Worm (Caenorhabditis elegans) whole organism, L2 larva: Measurements from ENCODE around the gene rmd-3.

ENCODE experiments used
- C34F6.9 ChIP-seq: fragments of 150-350 bp; optimal IDR thresholded peaks from 2 replicates; lab custom pipeline; 2014; ENCODE audit warnings: missing biosample characterization, missing genetic modification characterization
- ZK546.5 ChIP-seq: sonication (generic microtip); optimal IDR thresholded peaks from 2 replicates; lab custom pipeline; 2017; ENCODE audit warnings: missing biosample characterization, missing genetic modification characterization
- alr-1 ChIP-seq: fragments of 150-350 bp; optimal IDR thresholded peaks from 2 replicates; lab custom pipeline; 2014; ENCODE audit warnings: missing biosample characterization, missing genetic modification characterization
- aly-2 ChIP-seq: fragments of 150-350 bp; optimal IDR thresholded peaks from 2 replicates; lab custom pipeline; 2014; ENCODE audit warnings: missing biosample characterization, missing genetic modification characterization
- ama-1 ChIP-seq: fragments of 150-350 bp; optimal IDR thresholded peaks from 2 replicates; lab custom pipeline; 2018; ENCODE audit warnings: inconsistent platforms
- blmp-1 ChIP-seq: sonication (generic microtip); optimal IDR thresholded peaks from 2 replicates; lab custom pipeline; 2017; ENCODE audit warnings: missing genetic modification characterization, mild to moderate bottlenecking, missing compliant biosample characterization, antibody characterized with exemption, moderate library complexity; ENCODE audit not compliant: insufficient read depth
- ceh-16 ChIP-seq: fragments of 150-350 bp; optimal IDR thresholded peaks from 2 replicates; lab custom pipeline; 2014; ENCODE audit warnings: missing biosample characterization, missing genetic modification characterization
- crh-2 ChIP-seq: sonication (generic microtip); optimal IDR thresholded peaks from 2 replicates; lab custom pipeline; 2017; ENCODE audit warnings: missing biosample characterization, missing genetic modification characterization
- egl-27 ChIP-seq: sonication (generic microtip); optimal IDR thresholded peaks from 3 replicates; lab custom pipeline; 2017; ENCODE audit warnings: missing biosample characterization, missing genetic modification reagents, missing genetic modification characterization
- elt-1 ChIP-seq: fragments of 150-350 bp; optimal IDR thresholded peaks from 2 replicates; lab custom pipeline; 2014; ENCODE audit warnings: missing biosample characterization, missing genetic modification characterization
- elt-3 ChIP-seq: sonication (generic microtip); optimal IDR thresholded peaks from 2 replicates; lab custom pipeline; 2017; ENCODE audit warnings: missing biosample characterization, missing genetic modification characterization
- fos-1 ChIP-seq: fragments of 150-350 bp; optimal IDR thresholded peaks from 2 replicates; lab custom pipeline; 2014; ENCODE audit warnings: missing biosample characterization, missing genetic modification characterization
- lin-11 ChIP-seq: fragments of 150-350 bp; sonication (generic microtip); optimal IDR thresholded peaks from 2 replicates; lab custom pipeline; 2014; ENCODE audit warnings: missing biosample characterization, missing genetic modification characterization, inconsistent platforms, mixed read lengths
- lin-13 ChIP-seq: fragments of 150-350 bp; optimal IDR thresholded peaks from 2 replicates; lab custom pipeline; 2014; ENCODE audit warnings: missing biosample characterization, missing genetic modification reagents, missing genetic modification characterization
- lin-39 ChIP-seq: fragments of 150-350 bp; optimal IDR thresholded peaks from 2 replicates; lab custom pipeline; 2014; ENCODE audit warnings: missing biosample characterization, missing genetic modification reagents, missing genetic modification characterization
- lsy-2 ChIP-seq, 2 experiments: fragments of 150-350 bp in 1 of 2; sonication (generic microtip) in 1 of 2; optimal IDR thresholded peaks; 2 replicates each; lab custom pipeline; 2014 to 2017; ENCODE audit warnings: missing biosample characterization in 2 of 2, missing genetic modification characterization in 2 of 2
- mab-5 ChIP-seq: fragments of 150-350 bp; optimal IDR thresholded peaks from 2 replicates; lab custom pipeline; 2014; ENCODE audit warnings: missing biosample characterization, missing genetic modification characterization
- mbf-1 ChIP-seq: sonication (generic microtip); optimal IDR thresholded peaks from 2 replicates; lab custom pipeline; 2017; ENCODE audit warnings: missing biosample characterization, missing genetic modification characterization
- nhr-10 ChIP-seq: sonication (generic microtip); optimal IDR thresholded peaks from 2 replicates; lab custom pipeline; 2017; ENCODE audit warnings: missing biosample characterization, missing genetic modification characterization
- nhr-11 ChIP-seq: fragments of 150-350 bp; optimal IDR thresholded peaks from 2 replicates; lab custom pipeline; 2014; ENCODE audit warnings: missing biosample characterization, missing genetic modification characterization
- nhr-129 ChIP-seq: fragments of 150-350 bp; optimal IDR thresholded peaks from 2 replicates; lab custom pipeline; 2014; ENCODE audit warnings: missing biosample characterization, missing genetic modification characterization
- nhr-21 ChIP-seq: fragments of 150-350 bp; optimal IDR thresholded peaks from 2 replicates; lab custom pipeline; 2014; ENCODE audit warnings: missing biosample characterization, missing genetic modification characterization
- nhr-237 ChIP-seq: fragments of 150-350 bp; optimal IDR thresholded peaks from 2 replicates; lab custom pipeline; 2014; ENCODE audit warnings: missing biosample characterization, missing genetic modification characterization
- nhr-25 ChIP-seq: fragments of 150-350 bp; sonication (generic microtip); optimal IDR thresholded peaks from 3 replicates; lab custom pipeline; 2014; ENCODE audit warnings: missing biosample characterization, missing genetic modification characterization
- nhr-6 ChIP-seq: fragments of 150-350 bp; optimal IDR thresholded peaks from 2 replicates; lab custom pipeline; 2014; ENCODE audit warnings: missing biosample characterization, missing genetic modification characterization
- peb-1 ChIP-seq: fragments of 150-350 bp; optimal IDR thresholded peaks from 2 replicates; lab custom pipeline; 2014; ENCODE audit warnings: missing biosample characterization, missing genetic modification characterization
- skn-1 ChIP-seq: sonication (generic microtip); optimal IDR thresholded peaks from 2 replicates; lab custom pipeline; 2017; ENCODE audit warnings: missing biosample characterization, missing genetic modification characterization
- sma-3 ChIP-seq: sonication (generic microtip); optimal IDR thresholded peaks from 2 replicates; lab custom pipeline; 2016; ENCODE audit warnings: missing genetic modification reagents, missing genetic modification characterization, missing compliant biosample characterization
- snpc-4 ChIP-seq: fragments of 150-350 bp; optimal IDR thresholded peaks from 2 replicates; lab custom pipeline; 2014; ENCODE audit warnings: missing biosample characterization, missing genetic modification characterization
- unc-39 ChIP-seq: fragments of 150-350 bp; optimal IDR thresholded peaks from 2 replicates; lab custom pipeline; 2014; ENCODE audit warnings: missing biosample characterization, missing genetic modification characterization
- unc-55 ChIP-seq: fragments of 150-350 bp; sonication (generic microtip); optimal IDR thresholded peaks from 3 replicates; lab custom pipeline; 2014; ENCODE audit warnings: missing biosample characterization, missing genetic modification reagents, missing genetic modification characterization
- unc-62 ChIP-seq: fragments of 150-350 bp; optimal IDR thresholded peaks from 2 replicates; lab custom pipeline; 2014; ENCODE audit warnings: missing biosample characterization, missing genetic modification reagents, missing genetic modification characterization
- zag-1 ChIP-seq: fragments of 150-350 bp; optimal IDR thresholded peaks from 2 replicates; lab custom pipeline; 2014; ENCODE audit warnings: missing biosample characterization, missing genetic modification characterization
- ztf-1 ChIP-seq: fragments of 200-800 bp; sonication (Bioruptor generic); conservative IDR thresholded peaks from 2 replicates; pipeline ENCODE4 v1.3.6; 2022; ENCODE audit warnings: missing genetic modification characterization, missing compliant biosample characterization
- ztf-11 ChIP-seq: sonication (generic microtip); optimal IDR thresholded peaks from 2 replicates; lab custom pipeline; 2017; ENCODE audit warnings: missing biosample characterization, missing genetic modification characterization
- ztf-4 ChIP-seq: fragments of 150-350 bp; optimal IDR thresholded peaks from 2 replicates; lab custom pipeline; 2014; ENCODE audit warnings: missing biosample characterization, missing genetic modification characterization

rmd-3 gene

ce11 chrII:11376026-11376425, 36.6 kb upstream of the rmd-3 start:
- TF ChIP-seq elt-1 (tag; lab: Kevin White, UChicago) (no peak), ceh-16 (tag; lab: Kevin White, UChicago) (no peak), lin-11 (tag; lab: Kevin White, UChicago) (peak; percentile 9), lsy-2 (tag; optimal IDR thresholded peaks at IDR 0.05; lab: Kevin White, UChicago) (no peak), nhr-129 (tag; lab: Kevin White, UChicago) (no peak), zag-1 (tag; lab: Kevin White, UChicago) (no peak), nhr-25 (tag; lab: Kevin White, UChicago) (no peak), nhr-6 (tag; lab: Kevin White, UChicago) (no peak), snpc-4 (no peak)

ce11 chrII:11371981-11372380, 32.6 kb upstream of the rmd-3 start, which contains the start of gene C33B4.2:
Gene C33B4.2, minus strand, starts transcription at chrII:11372145.
- TF ChIP-seq nhr-21 (tag; lab: Kevin White, UChicago) (peak; percentile 46), crh-2 (no peak)

DNA sequence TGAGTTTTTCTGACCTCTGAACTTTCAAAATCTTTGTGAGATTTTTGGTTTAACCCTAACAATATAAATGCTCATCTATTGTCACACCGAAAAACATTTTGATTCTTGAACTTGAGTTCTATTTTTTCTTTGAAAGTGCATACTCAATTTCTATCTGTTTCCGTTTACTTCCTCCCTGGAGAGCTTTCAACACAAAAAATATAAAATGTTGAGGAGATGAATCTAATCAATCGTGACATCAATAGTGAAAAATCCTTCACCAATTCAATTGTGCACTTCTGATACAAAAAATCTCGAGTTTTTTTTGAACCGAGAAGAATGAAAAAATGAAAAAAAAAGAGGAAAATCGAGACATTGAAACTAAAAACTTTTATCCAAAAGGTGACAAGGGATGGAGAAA, 22.3 kb upstream of the rmd-3 start:
- no peak for TF ChIP-seq fos-1 (tag; lab: Kevin White, UChicago)
- no peak for TF ChIP-seq ama-1
- no peak for TF ChIP-seq blmp-1 (tag; lab: Kevin White, UChicago)
- TF ChIP-seq mbf-1 (tag; lab: Kevin White, UChicago) = no peak
- no peak for TF ChIP-seq ztf-4 (tag; lab: Kevin White, UChicago)
- TF ChIP-seq ZK546.5 (tag; lab: Kevin White, UChicago) = no peak
- TF ChIP-seq unc-55 = no peak

ce11 chrII:11353471-11353870, 14.1 kb upstream of the rmd-3 start:
- TF ChIP-seq blmp-1 (tag; lab: Kevin White, UChicago) (no peak), lin-13 (GFP tag; lab: Kevin White, UChicago) (no peak), lin-39 (no peak), aly-2 (tag; lab: Kevin White, UChicago) (no peak), nhr-11 (tag; lab: Kevin White, UChicago) (no peak), crh-2 (no peak), egl-27 (no peak), C34F6.9 (tag; lab: Kevin White, UChicago) (no peak), sma-3 (GFP tag; lab: Kevin White, UChicago) (no peak), unc-62 (GFP tag; lab: Kevin White, UChicago) (no peak), elt-3 (tag; lab: Kevin White, UChicago) (no peak), nhr-129 (tag; lab: Kevin White, UChicago) (no peak), ztf-1 (no peak), nhr-25 (tag; lab: Kevin White, UChicago) (no peak)

DNA sequence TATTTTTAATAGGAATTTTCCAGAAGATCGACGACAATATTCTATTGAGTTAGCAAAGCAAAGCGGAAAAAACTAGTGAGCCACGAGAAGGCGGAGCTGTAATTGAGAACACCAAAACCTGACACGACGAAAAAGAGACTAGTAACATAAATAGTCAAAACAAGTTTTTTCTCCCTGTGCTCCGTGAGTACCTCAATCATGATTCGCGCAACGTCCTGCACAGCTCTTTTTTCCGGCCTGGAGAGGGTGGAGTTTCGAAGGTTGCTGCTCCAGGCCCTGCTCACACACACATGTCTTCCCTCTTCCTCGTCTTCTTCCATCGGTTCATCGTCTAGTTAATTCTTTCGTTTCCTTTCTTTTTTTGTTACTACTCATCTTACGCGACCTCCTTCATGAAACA, 12.2 kb upstream of the rmd-3 start, which contains the start of gene clh-2:
Gene clh-2 (plus strand): TSS at position 301 of the 400 bp plus-strand sequence.
- no peak for TF ChIP-seq mab-5 (tag; lab: Kevin White, UChicago)
- TF ChIP-seq nhr-237 (tag; lab: Kevin White, UChicago) = no peak
- no peak for TF ChIP-seq fos-1 (tag; lab: Kevin White, UChicago)
- no peak for TF ChIP-seq peb-1
- TF ChIP-seq lsy-2 (tag; optimal IDR thresholded peaks at IDR 0.05; lab: Kevin White, UChicago) = no peak
- TF ChIP-seq ztf-1 = no peak
- no peak for TF ChIP-seq alr-1 (tag; lab: Kevin White, UChicago)
- no peak for TF ChIP-seq unc-39 (tag; lab: Kevin White, UChicago)
- no peak for TF ChIP-seq nhr-10 (tag; lab: Kevin White, UChicago)
- TF ChIP-seq skn-1 = no peak
- no peak for TF ChIP-seq lin-13 (GFP tag; lab: Kevin White, UChicago)
- no peak for TF ChIP-seq ztf-11 (tag; lab: Kevin White, UChicago)
